Worm (Caenorhabditis elegans): ENCODE data around the gene pik-1.

ce11 chrIV:13465797-13466196, 50.0 kb downstream of the pik-1 start, which contains the start of gene fezf-1:
- TF ChIP-seq dao-5 (tag; optimal IDR thresholded peaks at IDR 0.05) (no peak), W03F9.2 (tag; optimal IDR thresholded peaks at IDR 0.05) (no peak)

Measured in whole organism, L4/young adult.